Fruit fly (Drosophila melanogaster) whole organism, embryonic: ENCODE measurements around the gene CG31928.
A peak's percentile ranks its signal among the peaks of the same experiment; 100 is the strongest.

Experiments
- ATbp ChIP-seq: fragments of 200-800 bp; sonication (Bioruptor generic); optimal IDR thresholded peaks from 2 replicates; lab custom pipeline; 2017; ENCODE audit warnings: missing biosample characterization, mild to moderate bottlenecking, missing genetic modification characterization, missing genetic modification reagents
- CG10431 ChIP-seq: fragments of 200-800 bp; sonication (Bioruptor generic); optimal IDR thresholded peaks from 3 replicates; lab custom pipeline; 2018; ENCODE audit warnings: missing biosample characterization, mild to moderate bottlenecking, missing genetic modification characterization
- CG10654 ChIP-seq: fragments of 200-800 bp; sonication (Bioruptor generic); optimal IDR thresholded peaks from 2 replicates; lab custom pipeline; 2016; ENCODE audit warnings: missing biosample characterization, missing genetic modification characterization
- CG10979 ChIP-seq: fragments of 200-800 bp; sonication (Bioruptor generic); optimal IDR thresholded peaks from 2 replicates; lab custom pipeline; 2018; ENCODE audit warnings: missing biosample characterization, mild to moderate bottlenecking, missing genetic modification characterization, moderate library complexity
- CG12391 ChIP-seq: fragments of 200-800 bp; sonication (Bioruptor generic); optimal IDR thresholded peaks from 3 replicates; lab custom pipeline; 2018; ENCODE audit warnings: missing biosample characterization, mild to moderate bottlenecking, missing genetic modification characterization, moderate library complexity
- CG12942 ChIP-seq: fragments of 200-800 bp; sonication (Bioruptor generic); optimal IDR thresholded peaks from 3 replicates; lab custom pipeline; 2016; ENCODE audit warnings: missing biosample characterization, missing genetic modification characterization
- CG14014 ChIP-seq: fragments of 200-800 bp; sonication (Bioruptor generic); IDR thresholded peaks from 2 replicates; pipeline ENCODE4 v1.3.6; 2022; ENCODE audit warnings: missing biosample characterization, missing genetic modification characterization
- CG1603 ChIP-seq: fragments of 200-800 bp; sonication (Bioruptor generic); optimal IDR thresholded peaks from 2 replicates; lab custom pipeline; 2019; ENCODE audit warnings: missing biosample characterization, mild to moderate bottlenecking, missing genetic modification characterization, moderate library complexity
- CG17568 ChIP-seq: fragments of 200-800 bp; sonication (Bioruptor generic); optimal IDR thresholded peaks from 2 replicates; lab custom pipeline; 2018; ENCODE audit warnings: missing biosample characterization, mild to moderate bottlenecking, missing genetic modification characterization, moderate library complexity
- CG18262 ChIP-seq: fragments of 200-800 bp; optimal IDR thresholded peaks from 3 replicates; lab custom pipeline; 2019; ENCODE audit warnings: missing biosample characterization, mild to moderate bottlenecking, missing genetic modification characterization, moderate library complexity
- CG2712 ChIP-seq: fragments of 200-800 bp; optimal IDR thresholded peaks from 3 replicates; lab custom pipeline; 2019; ENCODE audit warnings: missing biosample characterization, mild to moderate bottlenecking, missing genetic modification characterization, moderate library complexity
- CG3281 ChIP-seq: fragments of 200-800 bp; sonication (Bioruptor generic); optimal IDR thresholded peaks from 3 replicates; lab custom pipeline; 2017; ENCODE audit warnings: missing biosample characterization, mild to moderate bottlenecking, missing genetic modification characterization
- CG4854 ChIP-seq: fragments of 200-800 bp; sonication (Bioruptor generic); optimal IDR thresholded peaks from 2 replicates; lab custom pipeline; 2016; ENCODE audit warnings: missing biosample characterization, missing genetic modification characterization, inconsistent platforms
- CG7556 ChIP-seq: fragments of 200-800 bp; sonication (Bioruptor generic); optimal IDR thresholded peaks from 2 replicates; lab custom pipeline; 2017; ENCODE audit warnings: missing biosample characterization, mild to moderate bottlenecking, missing genetic modification characterization
- CG7839 ChIP-seq: fragments of 200-800 bp; sonication (Bioruptor generic); optimal IDR thresholded peaks from 3 replicates; lab custom pipeline; 2018; ENCODE audit warnings: missing biosample characterization, mild to moderate bottlenecking, missing genetic modification characterization, moderate library complexity
- CG7928 ChIP-seq: fragments of 200-800 bp; sonication (Bioruptor generic); optimal IDR thresholded peaks from 2 replicates; lab custom pipeline; 2017; ENCODE audit warnings: missing biosample characterization, mild to moderate bottlenecking, missing genetic modification characterization
- CG8089 ChIP-seq: fragments of 200-800 bp; sonication (Bioruptor generic); optimal IDR thresholded peaks from 3 replicates; lab custom pipeline; 2016; ENCODE audit warnings: missing biosample characterization, missing genetic modification characterization
- CG9727 ChIP-seq: fragments of 200-800 bp; sonication (Bioruptor generic); optimal IDR thresholded peaks from 3 replicates; lab custom pipeline; 2017; ENCODE audit warnings: missing biosample characterization, mild to moderate bottlenecking, missing genetic modification characterization
- CoRest ChIP-seq: fragments of 200-800 bp; sonication (Bioruptor generic); optimal IDR thresholded peaks from 3 replicates; lab custom pipeline; 2018; ENCODE audit warnings: missing biosample characterization, mild to moderate bottlenecking, missing genetic modification characterization, moderate library complexity
- CrebB ChIP-seq: fragments of 200-800 bp; sonication (Bioruptor generic); optimal IDR thresholded peaks from 3 replicates; lab custom pipeline; 2018; ENCODE audit warnings: missing biosample characterization, mild to moderate bottlenecking, missing genetic modification characterization
- ERR ChIP-seq: fragments of 200-800 bp; sonication (Bioruptor generic); optimal IDR thresholded peaks from 2 replicates; lab custom pipeline; 2016; ENCODE audit warnings: missing biosample characterization, missing genetic modification characterization
- HLH3B ChIP-seq: fragments of 200-800 bp; sonication (Bioruptor generic); IDR thresholded peaks from 2 replicates; pipeline ENCODE4 v1.3.6; 2022; ENCODE audit warnings: missing biosample characterization, missing genetic modification characterization
- Lhr ChIP-seq: fragments of 200-800 bp; sonication (Bioruptor generic); optimal IDR thresholded peaks from 3 replicates; lab custom pipeline; 2017; ENCODE audit warnings: mild to moderate bottlenecking, missing biosample characterization, missing genetic modification reagents, missing genetic modification characterization
- Med ChIP-seq: fragments of 200-800 bp; sonication (Bioruptor generic); peaks from one replicate; lab custom pipeline; 2016; ENCODE audit warnings: missing biosample characterization, missing genetic modification characterization, mild to moderate bottlenecking, inconsistent platforms, moderate library complexity
- Meics ChIP-seq: fragments of 200-800 bp; sonication (Bioruptor generic); optimal IDR thresholded peaks from 2 replicates; lab custom pipeline; 2017; ENCODE audit warnings: missing biosample characterization, mild to moderate bottlenecking, missing genetic modification characterization
- Mes4 ChIP-seq: fragments of 200-800 bp; sonication (Bioruptor generic); optimal IDR thresholded peaks from 2 replicates; lab custom pipeline; 2016; ENCODE audit warnings: missing biosample characterization, missing genetic modification characterization
- Xbp1 ChIP-seq: fragments of 200-800 bp; sonication (Bioruptor generic); optimal IDR thresholded peaks from 3 replicates; lab custom pipeline; 2016; ENCODE audit warnings: missing biosample characterization, mild to moderate bottlenecking, missing genetic modification characterization
- Xrp1 ChIP-seq: fragments of 200-800 bp; sonication (Bioruptor generic); IDR thresholded peaks from 2 replicates; pipeline ENCODE4 v1.3.6; 2022; ENCODE audit warnings: missing biosample characterization, missing genetic modification characterization
- ap ChIP-seq: fragments of 200-800 bp; sonication (Bioruptor generic); IDR thresholded peaks from 2 replicates; pipeline ENCODE4 v1.3.6; 2022; ENCODE audit warnings: missing biosample characterization, missing genetic modification characterization
- bigmax ChIP-seq: fragments of 200-800 bp; sonication (Bioruptor generic); optimal IDR thresholded peaks from 2 replicates; lab custom pipeline; 2018; ENCODE audit warnings: missing biosample characterization, mild to moderate bottlenecking, missing genetic modification characterization
- bsh ChIP-seq, 2 experiments: fragments of 200-800 bp; sonication (Bioruptor generic); optimal IDR thresholded peaks; 2 replicates each; lab custom pipeline; 2017 to 2018; ENCODE audit warnings: mild to moderate bottlenecking in 2 of 2, missing biosample characterization in 2 of 2, missing genetic modification characterization in 2 of 2, moderate library complexity in 1 of 2
- ci ChIP-seq: fragments of 200-800 bp; sonication (Bioruptor generic); IDR thresholded peaks from 3 replicates; pipeline ENCODE4 v1.3.6; 2022; ENCODE audit warnings: missing biosample characterization, missing genetic modification characterization
- dmrt11E ChIP-seq: fragments of 200-800 bp; sonication (Bioruptor generic); optimal IDR thresholded peaks from 3 replicates; lab custom pipeline; 2018; ENCODE audit warnings: missing biosample characterization, mild to moderate bottlenecking, missing genetic modification characterization, moderate library complexity
- eyg ChIP-seq: fragments of 200-800 bp; sonication (Bioruptor generic); optimal IDR thresholded peaks from 3 replicates; lab custom pipeline; 2016; ENCODE audit warnings: missing biosample characterization, missing genetic modification characterization
- gem ChIP-seq: fragments of 200-800 bp; sonication (Bioruptor generic); optimal IDR thresholded peaks from 2 replicates; lab custom pipeline; 2019; ENCODE audit warnings: missing biosample characterization, mild to moderate bottlenecking, missing genetic modification characterization, moderate library complexity
- grau ChIP-seq: fragments of 200-800 bp; optimal IDR thresholded peaks from 3 replicates; lab custom pipeline; 2019; ENCODE audit warnings: missing biosample characterization, mild to moderate bottlenecking, missing genetic modification characterization, moderate library complexity
- klu ChIP-seq: fragments of 200-800 bp; sonication (Bioruptor generic); IDR thresholded peaks from 2 replicates; pipeline ENCODE4 v1.3.6; 2022; ENCODE audit warnings: missing biosample characterization, missing genetic modification characterization
- lbe ChIP-seq: fragments of 200-800 bp; sonication (Bioruptor generic); optimal IDR thresholded peaks from 2 replicates; lab custom pipeline; 2016; ENCODE audit warnings: missing biosample characterization, mild to moderate bottlenecking, missing genetic modification characterization
- lov ChIP-seq, 2 experiments: fragments of 200-800 bp in 1 of 2; fragments of >200 bp in 1 of 2; sonication (Bioruptor generic) in 1 of 2; IDR thresholded peaks in 1 of 2; optimal IDR thresholded peaks in 1 of 2; 2 replicates in 1 of 2; 3 replicates in 1 of 2; pipeline versions ENCODE4 v1.3.6 to Lab custom; 2017 to 2022; ENCODE audit warnings: missing biosample characterization in 1 of 2, missing genetic modification characterization in 1 of 2
- nom ChIP-seq: fragments of 200-800 bp; sonication (Bioruptor generic); optimal IDR thresholded peaks from 2 replicates; lab custom pipeline; 2017; ENCODE audit warnings: missing biosample characterization, missing genetic modification characterization, mild to moderate bottlenecking, moderate library complexity, missing genetic modification reagents
- pan ChIP-seq, 4 experiments: fragments of >200 bp in 3 of 4; fragments of 200-800 bp in 1 of 4; sonication (Bioruptor generic) in 1 of 4; optimal IDR thresholded peaks in 3 of 4; IDR thresholded peaks in 1 of 4; 2 replicates each; pipeline versions ENCODE4 v1.3.6 to Lab custom; 2017 to 2022; ENCODE audit warnings: missing biosample characterization in 2 of 4, missing genetic modification characterization in 2 of 4, mixed read lengths in 1 of 4
- phol ChIP-seq: fragments of 200-800 bp; sonication (Bioruptor generic); optimal IDR thresholded peaks from 3 replicates; lab custom pipeline; 2018; ENCODE audit warnings: missing biosample characterization, mild to moderate bottlenecking, missing genetic modification characterization, moderate library complexity
- prd ChIP-seq, 3 experiments: fragments of >200 bp in 2 of 3; fragments of 200-800 bp in 1 of 3; sonication (Bioruptor generic) in 1 of 3; optimal IDR thresholded peaks in 2 of 3; IDR thresholded peaks in 1 of 3; 2 replicates in 2 of 3; 3 replicates in 1 of 3; pipeline versions ENCODE4 v1.3.6 to Lab custom; 2017 to 2022; ENCODE audit warnings: missing biosample characterization in 1 of 3, missing genetic modification characterization in 1 of 3
- row ChIP-seq: fragments of 200-800 bp; sonication (Bioruptor generic); IDR thresholded peaks from 3 replicates; pipeline ENCODE4 v1.3.6; 2022; ENCODE audit warnings: missing biosample characterization, missing genetic modification characterization
- sens ChIP-seq: fragments of 200-800 bp; sonication (Bioruptor generic); peaks from one replicate; lab custom pipeline; 2016; ENCODE audit warnings: missing biosample characterization, missing genetic modification characterization
- sr ChIP-seq: fragments of 200-800 bp; sonication (Bioruptor generic); IDR thresholded peaks from 3 replicates; pipeline ENCODE4 v1.3.6; 2022; ENCODE audit warnings: missing biosample characterization, missing genetic modification characterization
- tin ChIP-seq: fragments of 200-800 bp; sonication (Bioruptor generic); optimal IDR thresholded peaks from 3 replicates; lab custom pipeline; 2016; ENCODE audit warnings: missing biosample characterization, missing genetic modification characterization
- toy ChIP-seq: fragments of 200-800 bp; sonication (Bioruptor generic); IDR thresholded peaks from 2 replicates; pipeline ENCODE4 v1.3.6; 2022; ENCODE audit warnings: missing biosample characterization, missing genetic modification characterization
- vvl ChIP-seq: fragments of 200-800 bp; sonication (Bioruptor generic); IDR thresholded peaks from 2 replicates; pipeline ENCODE4 v1.3.6; 2022; ENCODE audit warnings: missing biosample characterization, missing genetic modification characterization
- z ChIP-seq: fragments of 200-800 bp; sonication (Bioruptor generic); IDR thresholded peaks from 3 replicates; pipeline ENCODE4 v1.3.6; 2022; ENCODE audit warnings: missing biosample characterization, missing genetic modification characterization

CG31928 gene

dm6 chr2L:1470772-1471171, 21.3 kb upstream of the CG31928 start:
- 0 out of 2 replicates have a peak, but pooled peaks have one; percentile 8 for TF ChIP-seq HLH3B
- peak; percentile 3 for TF ChIP-seq ATbp (GFP tag; lab: Kevin White, UChicago)
- TF ChIP-seq ci (GFP tag; lab: Robert Waterston, UW), result 0 out of 3 replicates have a peak, but pooled peaks have one; percentile 29
- peak; percentile 54 for TF ChIP-seq Med (GFP tag; lab: Kevin White, UChicago)
- no peak for TF ChIP-seq prd (optimal IDR thresholded peaks at IDR 0.05; lab: Kevin White, UChicago)
- TF ChIP-seq prd (GFP tag; IDR thresholded peaks at IDR 0.05; lab: Robert Waterston, UW), result 0 out of 3 replicates have a peak, but pooled peaks have one; percentile 23
- peak; percentile 7 for TF ChIP-seq lbe (GFP tag; lab: Kevin White, UChicago)
- no peak for TF ChIP-seq ERR (GFP tag; lab: Kevin White, UChicago)
- no peak for TF ChIP-seq CG12942 (GFP tag; lab: Kevin White, UChicago)
- TF ChIP-seq CG18262, result no peak
- no peak for TF ChIP-seq lov (optimal IDR thresholded peaks at IDR 0.05; lab: Kevin White, UChicago)
- 0 out of 3 replicates have a peak, but pooled peaks have one; percentile 11 for TF ChIP-seq lov (GFP tag; IDR thresholded peaks at IDR 0.05; lab: Robert Waterston, UW)
- peak; percentile 6 for TF ChIP-seq CG2712 (tag; lab: Kevin White, UChicago)
- TF ChIP-seq CG10654, result no peak
- peak; percentile 41 for TF ChIP-seq nom (GFP tag; lab: Kevin White, UChicago)
- no peak for TF ChIP-seq Xbp1
- no peak for TF ChIP-seq Meics (GFP tag; lab: Kevin White, UChicago)
- TF ChIP-seq Xrp1 (GFP tag; lab: Robert Waterston, UW), result peak; percentile 53
- TF ChIP-seq bsh (GFP tag; optimal IDR thresholded peaks at IDR 0.05; lab: Kevin White, UChicago), result peak; percentile 4 to 14
- no peak for TF ChIP-seq sr (GFP tag; lab: Robert Waterston, UW)
- peak; percentile 82 for TF ChIP-seq sens (GFP tag; lab: Kevin White, UChicago)
- TF ChIP-seq CG9727, result peak; percentile 2
- TF ChIP-seq gem (tag; lab: Kevin White, UChicago), result peak; percentile 22
- no peak for TF ChIP-seq toy (GFP tag; lab: Robert Waterston, UW)
- peak; percentile 33 for TF ChIP-seq CG1603
- TF ChIP-seq CG7839 (tag; lab: Kevin White, UChicago), result peak; percentile 3
- peak; percentile 48 for TF ChIP-seq dmrt11E (tag; lab: Kevin White, UChicago)
- no peak for TF ChIP-seq pan (optimal IDR thresholded peaks at IDR 0.05; lab: Kevin White, UChicago)
- no peak for TF ChIP-seq pan (GFP tag; optimal IDR thresholded peaks at IDR 0.05 in 1 of 2, IDR thresholded peaks at IDR 0.05 in 1 of 2)
- no peak for TF ChIP-seq CG7556
- no peak for TF ChIP-seq eyg (GFP tag; lab: Kevin White, UChicago)
- TF ChIP-seq CG10979 (tag; lab: Kevin White, UChicago), result peak; percentile 39
- TF ChIP-seq phol (tag; lab: Kevin White, UChicago), result peak; percentile 5
- no peak for TF ChIP-seq row (GFP tag; lab: Robert Waterston, UW)
- TF ChIP-seq tin (GFP tag; lab: Kevin White, UChicago), result peak; percentile 12
- TF ChIP-seq CG12391 (tag; lab: Kevin White, UChicago), result peak; percentile 3
- no peak for TF ChIP-seq vvl (GFP tag; lab: Robert Waterston, UW)

dm6 chr2L:1473427-1473826, 18.7 kb upstream of the CG31928 start:
- TF ChIP-seq z (GFP tag; lab: Robert Waterston, UW) (peak; percentile 46; the same call in 1 of the 3 replicates), klu (GFP tag; lab: Robert Waterston, UW) (no peak), CG7928 (GFP tag; lab: Kevin White, UChicago) (no peak), CrebB (no peak), CG14014 (GFP tag; lab: Robert Waterston, UW) (0 out of 2 replicates have a peak, but pooled peaks have one; percentile 35), Lhr (GFP tag; lab: Kevin White, UChicago) (no peak), CoRest (tag; lab: Kevin White, UChicago) (peak; percentile 9), CG8089 (no peak), ap (no peak), CG17568 (no peak), CG3281 (no peak), CG10431 (GFP tag; lab: Kevin White, UChicago) (no peak), grau (tag; lab: Kevin White, UChicago) (peak; percentile 26), CG4854 (GFP tag; lab: Kevin White, UChicago) (no peak), Mes4 (GFP tag; lab: Kevin White, UChicago) (no peak), bigmax (GFP tag; lab: Kevin White, UChicago) (no peak)
